Fruit fly (Drosophila melanogaster): ENCODE data around the gene CG6576.

CG6576 gene

dm6 chr3L:8765969-8766538 lies 10.3 kb downstream of the CG6576 start (continued):
- TF ChIP-seq stwl (tag; optimal IDR thresholded peaks at IDR 0.05) = peak; percentile 55
- peak; percentile 98 for TF ChIP-seq ab (GFP tag; optimal IDR thresholded peaks at IDR 0.05)
- peak; percentile 56 for TF ChIP-seq MESR4 (GFP tag; optimal IDR thresholded peaks at IDR 0.05)
- no peak for TF ChIP-seq pita (GFP tag; optimal IDR thresholded peaks at IDR 0.05)
- TF ChIP-seq schlank (tag; optimal IDR thresholded peaks at IDR 0.05) = peak; percentile 94
- peak; percentile 98 for TF ChIP-seq CG9609 (GFP tag; optimal IDR thresholded peaks at IDR 0.05)
- peak in 1 of 3 experiments; percentile 93 for TF ChIP-seq Stat92E (GFP tag; optimal IDR thresholded peaks at IDR 0.05)
- TF ChIP-seq CG43689 (GFP tag; IDR thresholded peaks at IDR 0.05) = peak; percentile 95
- peak; percentile 86 for TF ChIP-seq fd102C (GFP tag; optimal IDR thresholded peaks at IDR 0.05)
- peak; percentile 59 for TF ChIP-seq Fer2 (tag; optimal IDR thresholded peaks at IDR 0.05)
- no peak for TF ChIP-seq CG8478 (optimal IDR thresholded peaks at IDR 0.05)
- peak; percentile 95 for TF ChIP-seq CG17359 (tag; optimal IDR thresholded peaks at IDR 0.05)
- TF ChIP-seq lilli (GFP tag; optimal IDR thresholded peaks at IDR 0.05) = peak; percentile 99
- TF ChIP-seq D19B (GFP tag; optimal IDR thresholded peaks at IDR 0.05) = peak; percentile 87
- TF ChIP-seq CG4730 (GFP tag; IDR thresholded peaks at IDR 0.05) = peak; percentile 97
- TF ChIP-seq sr (GFP tag; IDR thresholded peaks at IDR 0.05) = peak; percentile 83
- TF ChIP-seq Hmr (GFP tag; optimal IDR thresholded peaks at IDR 0.05) = peak; percentile 99
- TF ChIP-seq hkb (optimal IDR thresholded peaks at IDR 0.05) = no peak
- peak; percentile 96 for TF ChIP-seq hkb (GFP tag; IDR thresholded peaks at IDR 0.05)
- TF ChIP-seq dysf (GFP tag; IDR thresholded peaks at IDR 0.05) = peak; percentile 99
- peak; percentile 47 for TF ChIP-seq Bgb (GFP tag; IDR thresholded peaks at IDR 0.05; ENCODE audit: partially characterized antibody)
- peak; percentile 55; the same call in 2 of the 3 replicates for TF ChIP-seq CG6791 (GFP tag; IDR thresholded peaks at IDR 0.05; ENCODE audit: partially characterized antibody)
- peak; percentile 98 for TF ChIP-seq BtbVII (GFP tag; optimal IDR thresholded peaks at IDR 0.05)
- peak; percentile 87 for TF ChIP-seq CG15514 (GFP tag; optimal IDR thresholded peaks at IDR 0.05)
- TF ChIP-seq tgo (GFP tag; IDR thresholded peaks at IDR 0.05) = peak; percentile 98
- TF ChIP-seq twi (tag; optimal IDR thresholded peaks at IDR 0.05) = peak; percentile 98
- TF ChIP-seq CG6272 (GFP tag; IDR thresholded peaks at IDR 0.05) = peak; percentile 96
- peak; percentile 98 for TF ChIP-seq CG32532 (GFP tag; IDR thresholded peaks at IDR 0.05)
- peak; percentile 96 for TF ChIP-seq CG7357 (GFP tag; IDR thresholded peaks at IDR 0.05)
- TF ChIP-seq dan (GFP tag; IDR thresholded peaks at IDR 0.05) = peak; percentile 89
- peak; percentile 64 for TF ChIP-seq CG8281 (tag; optimal IDR thresholded peaks at IDR 0.05)
- no peak; the same call in 1 of the 2 replicates for TF ChIP-seq tna (GFP tag; IDR thresholded peaks at IDR 0.05; ENCODE audit: partially characterized antibody)
- no peak for TF ChIP-seq Lpt (GFP tag; optimal IDR thresholded peaks at IDR 0.05)
- TF ChIP-seq lov (optimal IDR thresholded peaks at IDR 0.05) = no peak
- peak; percentile 93 for TF ChIP-seq lov (GFP tag; IDR thresholded peaks at IDR 0.05)
- TF ChIP-seq hth (optimal IDR thresholded peaks at IDR 0.05) = no peak
- peak; percentile 86 for TF ChIP-seq scrt (GFP tag; optimal IDR thresholded peaks at IDR 0.05)
- TF ChIP-seq CG18011 (GFP tag; optimal IDR thresholded peaks at IDR 0.05) = peak; percentile 90
- TF ChIP-seq sug (tag; optimal IDR thresholded peaks at IDR 0.05) = peak; percentile 97
- TF ChIP-seq sd (tag; optimal IDR thresholded peaks at IDR 0.05) = peak; percentile 91
- TF ChIP-seq CG11398 (GFP tag; optimal IDR thresholded peaks at IDR 0.05) = peak; percentile 95
- peak; percentile 83 for TF ChIP-seq Poxn (GFP tag; IDR thresholded peaks at IDR 0.05)
- no peak for TF ChIP-seq yki (optimal IDR thresholded peaks at IDR 0.05)
- peak; percentile 95 for TF ChIP-seq CG5245 (GFP tag; optimal IDR thresholded peaks at IDR 0.05)
- peak; percentile 99 for TF ChIP-seq az2 (GFP tag; optimal IDR thresholded peaks at IDR 0.05)
- peak; percentile 96 for TF ChIP-seq CG13296 (GFP tag; optimal IDR thresholded peaks at IDR 0.05)
- peak; percentile 97 for TF ChIP-seq H2.0 (GFP tag; IDR thresholded peaks at IDR 0.05)
- peak; percentile 49; the same call in 2 of the 4 replicates for TF ChIP-seq Dll (GFP tag; IDR thresholded peaks at IDR 0.05; ENCODE audit: partially characterized antibody)
- peak; percentile 99 for TF ChIP-seq CG6689 (GFP tag; IDR thresholded peaks at IDR 0.05)
- peak; percentile 90 for TF ChIP-seq CG30020 (tag; optimal IDR thresholded peaks at IDR 0.05)
- TF ChIP-seq vfl (GFP tag; optimal IDR thresholded peaks at IDR 0.05) = peak; percentile 97
